Worm (Caenorhabditis elegans) whole organism, L1 larva: ENCODE measurements around the gene math-24.

Experiments
- F16B12.6 ChIP-seq: fragments of 150-350 bp; optimal IDR thresholded peaks from 2 replicates; lab custom pipeline; 2014; ENCODE audit warnings: missing biosample characterization, missing genetic modification characterization
- Y116A8C.19 ChIP-seq: sonication (generic microtip); optimal IDR thresholded peaks from 2 replicates; lab custom pipeline; 2016; ENCODE audit warnings: missing compliant biosample characterization, missing genetic modification characterization, borderline replicate concordance
- aha-1 ChIP-seq: fragments of 150-350 bp; optimal IDR thresholded peaks from 2 replicates; lab custom pipeline; 2014; ENCODE audit warnings: missing biosample characterization, missing genetic modification characterization
- alr-1 ChIP-seq: fragments of 200-800 bp; sonication (Bioruptor generic); optimal IDR thresholded peaks from 2 replicates; lab custom pipeline; 2018; ENCODE audit warnings: borderline replicate concordance, mild to moderate bottlenecking, missing genetic modification characterization, missing compliant biosample characterization
- ama-1 ChIP-seq: fragments of 150-350 bp; optimal IDR thresholded peaks from 2 replicates; lab custom pipeline; 2014
- ceh-82 ChIP-seq, 3 experiments: fragments of 150-350 bp in 1 of 3; sonication (generic microtip) in 2 of 3; optimal IDR thresholded peaks; 2 replicates each; lab custom pipeline; 2014 to 2017; ENCODE audit warnings: missing biosample characterization in 3 of 3, missing genetic modification characterization in 3 of 3
- ces-1 ChIP-seq: fragments of 150-350 bp; optimal IDR thresholded peaks from 2 replicates; lab custom pipeline; 2014; ENCODE audit warnings: missing biosample characterization, missing genetic modification reagents, missing genetic modification characterization
- dpl-1 ChIP-seq, 3 experiments: fragments of 150-350 bp in 2 of 3; sonication (generic microtip) in 1 of 3; optimal IDR thresholded peaks; 2 replicates each; lab custom pipeline; 2014 to 2017; ENCODE audit warnings: missing biosample characterization in 3 of 3, missing genetic modification characterization in 3 of 3, missing genetic modification reagents in 3 of 3
- dsc-1 ChIP-seq: sonication (generic microtip); optimal IDR thresholded peaks from 2 replicates; lab custom pipeline; 2016; ENCODE audit warnings: mild to moderate bottlenecking, missing genetic modification characterization, missing compliant biosample characterization
- efl-1 ChIP-seq, 4 experiments: fragments of 150-350 bp; optimal IDR thresholded peaks in 3 of 4; peaks in 1 of 4; 1 replicate in 1 of 4; 2 replicates in 3 of 4; lab custom pipeline; 2014; ENCODE audit warnings: missing biosample characterization in 2 of 4, missing genetic modification characterization in 2 of 4, missing genetic modification reagents in 2 of 4
- elt-2 ChIP-seq: sonication (generic microtip); optimal IDR thresholded peaks from 2 replicates; lab custom pipeline; 2016; ENCODE audit warnings: missing genetic modification characterization, mild to moderate bottlenecking, inconsistent platforms, missing compliant biosample characterization, missing genetic modification reagents
- fkh-10 ChIP-seq: sonication (generic microtip); optimal IDR thresholded peaks from 2 replicates; lab custom pipeline; 2017; ENCODE audit warnings: missing biosample characterization, missing genetic modification reagents, missing genetic modification characterization
- fkh-4 ChIP-seq: sonication (generic microtip); optimal IDR thresholded peaks from 2 replicates; lab custom pipeline; 2016; ENCODE audit warnings: missing compliant biosample characterization, missing genetic modification characterization, borderline replicate concordance
- fkh-8 ChIP-seq: sonication (generic microtip); optimal IDR thresholded peaks from 2 replicates; lab custom pipeline; 2016; ENCODE audit warnings: mild to moderate bottlenecking, missing genetic modification characterization, missing compliant biosample characterization
- grh-1 ChIP-seq: fragments of 200-800 bp; sonication (Bioruptor generic); IDR thresholded peaks from 2 replicates; pipeline ENCODE4 v1.3.6; 2022; ENCODE audit warnings: missing genetic modification reagents, missing genetic modification characterization, missing compliant biosample characterization
- isw-1 ChIP-seq: fragments of 200-800 bp; sonication (Bioruptor generic); IDR thresholded peaks from 2 replicates; pipeline ENCODE4 v1.3.6; 2022; ENCODE audit warnings: missing genetic modification characterization, missing compliant biosample characterization
- jun-1 ChIP-seq: fragments of 150-350 bp; optimal IDR thresholded peaks from 2 replicates; lab custom pipeline; 2014; ENCODE audit warnings: missing biosample characterization, missing genetic modification reagents, missing genetic modification characterization
- lin-15B ChIP-seq: fragments of 150-350 bp; sonication (generic microtip); optimal IDR thresholded peaks from 3 replicates; lab custom pipeline; 2014; ENCODE audit warnings: missing biosample characterization, missing genetic modification characterization
- lin-39 ChIP-seq: fragments of 150-350 bp; optimal IDR thresholded peaks from 2 replicates; lab custom pipeline; 2014; ENCODE audit warnings: missing biosample characterization, missing genetic modification reagents, missing genetic modification characterization
- mab-9 ChIP-seq: fragments of 200-800 bp; sonication (Bioruptor generic); IDR thresholded peaks from 2 replicates; pipeline ENCODE4 v1.3.6; 2022; ENCODE audit warnings: missing genetic modification reagents, missing genetic modification characterization, missing compliant biosample characterization
- mef-2 ChIP-seq: fragments of 150-350 bp; optimal IDR thresholded peaks from 2 replicates; lab custom pipeline; 2014; ENCODE audit warnings: missing biosample characterization, missing genetic modification characterization
- mep-1 ChIP-seq: fragments of 150-350 bp; optimal IDR thresholded peaks from 2 replicates; lab custom pipeline; 2014; ENCODE audit warnings: missing biosample characterization, missing genetic modification characterization
- nhr-12 ChIP-seq: sonication (generic microtip); optimal IDR thresholded peaks from 2 replicates; lab custom pipeline; 2017; ENCODE audit warnings: missing biosample characterization, missing genetic modification characterization
- nhr-19 ChIP-seq: fragments of 200-800 bp; sonication (Bioruptor generic); conservative IDR thresholded peaks from 2 replicates; pipeline ENCODE4 v1.3.6; 2022; ENCODE audit warnings: missing genetic modification characterization, missing compliant biosample characterization
- nhr-20 ChIP-seq: sonication (generic microtip); optimal IDR thresholded peaks from 2 replicates; lab custom pipeline; 2016; ENCODE audit warnings: mild to moderate bottlenecking, missing genetic modification characterization, missing compliant biosample characterization
- nhr-71 ChIP-seq: sonication (generic microtip); optimal IDR thresholded peaks from 2 replicates; lab custom pipeline; 2016; ENCODE audit warnings: mild to moderate bottlenecking, missing genetic modification characterization, moderate library complexity, missing compliant biosample characterization
- nhr-84 ChIP-seq: sonication (generic microtip); optimal IDR thresholded peaks from 2 replicates; lab custom pipeline; 2017; ENCODE audit warnings: missing biosample characterization, missing genetic modification characterization
- nhr-85 ChIP-seq: sonication (generic microtip); peaks from one replicate; lab custom pipeline; 2016; ENCODE audit warnings: missing genetic modification characterization, inconsistent platforms, missing compliant biosample characterization
- pax-3 ChIP-seq: fragments of 200-800 bp; sonication (Bioruptor generic); optimal IDR thresholded peaks from 2 replicates; lab custom pipeline; 2018; ENCODE audit warnings: mild to moderate bottlenecking, missing genetic modification characterization, moderate library complexity, missing compliant biosample characterization
- rnt-1 ChIP-seq: sonication (generic microtip); optimal IDR thresholded peaks from 2 replicates; lab custom pipeline; 2016; ENCODE audit warnings: mild to moderate bottlenecking, missing genetic modification characterization, moderate library complexity, missing compliant biosample characterization
- skn-1 ChIP-seq: fragments of 150-350 bp; optimal IDR thresholded peaks from 2 replicates; lab custom pipeline; 2014; ENCODE audit warnings: missing biosample characterization, missing genetic modification characterization
- snu-23 ChIP-seq: sonication (generic microtip); optimal IDR thresholded peaks from 2 replicates; lab custom pipeline; 2016; ENCODE audit warnings: missing genetic modification characterization, missing compliant biosample characterization
- unc-86 ChIP-seq: sonication (generic microtip); optimal IDR thresholded peaks from 2 replicates; lab custom pipeline; 2016; ENCODE audit warnings: missing genetic modification characterization, missing compliant biosample characterization
- unc-98 ChIP-seq: fragments of 200-800 bp; sonication (Bioruptor generic); IDR thresholded peaks from 2 replicates; pipeline ENCODE4 v1.3.6; 2022; ENCODE audit warnings: missing genetic modification characterization, missing compliant biosample characterization
- xbp-1 ChIP-seq: sonication (generic microtip); optimal IDR thresholded peaks from 2 replicates; lab custom pipeline; 2016; ENCODE audit warnings: missing genetic modification characterization, missing compliant biosample characterization
- ztf-4 ChIP-seq: fragments of 150-350 bp; optimal IDR thresholded peaks from 2 replicates; lab custom pipeline; 2014; ENCODE audit warnings: missing biosample characterization, missing genetic modification characterization

The math-24 gene

ce11 chrII:1870875-1871592 lies 29.0 kb upstream of the math-24 start, which contains the start of gene math-10:
math-10 (plus strand) TSS chrII:1871542.
- TF ChIP-seq ceh-82 (tag; optimal IDR thresholded peaks at IDR 0.05; lab: Kevin White, UChicago) (no peak), elt-2 (peak; percentile 33)

DNA sequence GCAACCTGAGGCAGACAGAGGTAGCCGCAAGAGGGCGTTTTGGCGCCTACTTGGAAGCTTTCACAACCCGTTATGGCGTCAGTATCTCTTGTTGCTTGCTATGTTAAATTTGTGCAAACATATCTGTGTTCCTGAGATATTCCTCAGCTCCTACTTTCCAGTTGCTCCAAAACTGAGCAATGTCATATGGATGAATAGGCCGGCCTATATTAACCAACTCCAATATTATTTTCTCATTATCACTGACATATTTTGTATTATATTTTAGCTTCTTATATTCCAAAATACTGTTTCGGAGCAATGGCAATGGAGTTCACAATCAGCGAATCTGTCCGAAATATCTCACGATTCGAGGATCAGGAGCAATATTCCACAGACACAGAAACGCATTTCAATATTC lies 24.4 kb upstream of the math-24 start, which contains the start of gene math-13:
Gene math-13 (plus strand): TSS at position 301 of the 400 bp plus-strand sequence.
- TF ChIP-seq aha-1 (tag; lab: Kevin White, UChicago) (no peak), F16B12.6 (no peak), ama-1 (lab: Kevin White, UChicago) (no peak), ces-1 (GFP tag; lab: Kevin White, UChicago) (no peak), ztf-4 (tag; lab: Kevin White, UChicago) (no peak), snu-23 (GFP tag; lab: Kevin White, UChicago) (no peak), nhr-12 (tag; lab: Kevin White, UChicago) (no peak)

ce11 chrII:1878663-1879062 lies 21.4 kb upstream of the math-24 start, which contains the start of gene math-16:
math-16 (minus strand) TSS chrII:1878763.
- TF ChIP-seq mep-1 (tag; lab: Kevin White, UChicago), result no peak
- TF ChIP-seq isw-1 (GFP tag; lab: Robert Waterston, UW), result no peak
- TF ChIP-seq alr-1, result no peak
- TF ChIP-seq rnt-1 (tag; lab: Kevin White, UChicago), result no peak
- no peak for TF ChIP-seq ztf-4 (tag; lab: Kevin White, UChicago)
- TF ChIP-seq lin-15B (tag; lab: Kevin White, UChicago), result no peak
- TF ChIP-seq nhr-85, result no peak
- TF ChIP-seq mab-9, result no peak
- no peak for TF ChIP-seq F16B12.6
- TF ChIP-seq Y116A8C.19, result no peak
- no peak for TF ChIP-seq fkh-10 (GFP tag; lab: Kevin White, UChicago)
- TF ChIP-seq nhr-84, result no peak
- no peak for TF ChIP-seq nhr-20
- no peak for TF ChIP-seq skn-1 (tag; lab: Kevin White, UChicago)
- no peak for TF ChIP-seq dsc-1 (tag; lab: Kevin White, UChicago)
- no peak for TF ChIP-seq elt-2

DNA sequence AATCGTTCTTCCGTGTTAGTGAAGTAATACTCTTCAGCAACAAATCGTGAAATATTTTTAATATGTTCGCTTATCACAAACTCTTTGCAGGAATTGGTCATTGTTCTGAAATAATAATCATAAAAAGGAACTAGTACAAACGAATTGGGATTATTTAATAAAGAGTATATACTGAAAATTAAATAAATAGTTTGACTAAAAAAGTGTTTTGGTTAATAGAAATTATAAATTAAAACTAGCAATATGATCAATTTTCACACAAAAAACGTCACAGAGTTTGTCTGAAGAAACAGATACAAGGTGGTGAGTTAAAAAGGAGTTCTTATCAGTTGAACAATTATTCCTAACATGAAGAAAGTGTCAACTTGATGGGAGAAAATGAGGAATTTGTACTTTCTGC lies 17.3 kb upstream of the math-24 start, which contains the start of gene math-5:
Gene math-5 (minus strand): TSS at position 101 of the 400 bp plus-strand sequence.
- TF ChIP-seq unc-98 (GFP tag; lab: Robert Waterston, UW) (no peak), aha-1 (tag; lab: Kevin White, UChicago) (no peak), nhr-12 (tag; lab: Kevin White, UChicago) (no peak), efl-1 (optimal IDR thresholded peaks at IDR 0.05; lab: Kevin White, UChicago) (no peak), efl-1 (GFP tag; optimal IDR thresholded peaks at IDR 0.05 in 1 of 2; lab: Kevin White, UChicago) (no peak), F16B12.6 (no peak), mef-2 (tag; lab: Kevin White, UChicago) (no peak), Y116A8C.19 (no peak), jun-1 (tag; lab: Kevin White, UChicago) (no peak), pax-3 (tag; lab: Kevin White, UChicago) (no peak), nhr-85 (no peak), nhr-19 (no peak), lin-39 (tag; lab: Kevin White, UChicago) (no peak), grh-1 (GFP tag; lab: Robert Waterston, UW) (no peak), fkh-4 (tag; lab: Kevin White, UChicago) (no peak), unc-86 (tag; lab: Kevin White, UChicago) (no peak), nhr-71 (tag; lab: Kevin White, UChicago) (no peak), dpl-1 (GFP tag; optimal IDR thresholded peaks at IDR 0.05; lab: Kevin White, UChicago) (no peak), ces-1 (GFP tag; lab: Kevin White, UChicago) (no peak), fkh-8 (tag; lab: Kevin White, UChicago) (no peak), xbp-1 (tag; lab: Kevin White, UChicago) (no peak)
